Worm (Caenorhabditis elegans) whole organism, L1 larva: Measurements from ENCODE around the gene tra-4.

Experiments used
- ceh-82 ChIP-seq, 3 experiments: fragments of 150-350 bp in 1 of 3; sonication (generic microtip) in 2 of 3; optimal IDR thresholded peaks; 2 replicates each; lab custom pipeline; 2014 to 2017; ENCODE audit warnings: missing biosample characterization in 3 of 3, missing genetic modification characterization in 3 of 3
- dpl-1 ChIP-seq, 3 experiments: fragments of 150-350 bp in 2 of 3; sonication (generic microtip) in 1 of 3; optimal IDR thresholded peaks; 2 replicates each; lab custom pipeline; 2014 to 2017; ENCODE audit warnings: missing biosample characterization in 3 of 3, missing genetic modification characterization in 3 of 3, missing genetic modification reagents in 3 of 3
- lsy-2 ChIP-seq, 2 experiments: fragments of 150-350 bp; optimal IDR thresholded peaks; 2 replicates each; lab custom pipeline; 2014; ENCODE audit warnings: missing biosample characterization in 2 of 2, missing genetic modification characterization in 2 of 2
- skn-1 ChIP-seq: fragments of 150-350 bp; optimal IDR thresholded peaks from 2 replicates; lab custom pipeline; 2014; ENCODE audit warnings: missing biosample characterization, missing genetic modification characterization
- ztf-11 ChIP-seq, 2 experiments: sonication (generic microtip); optimal IDR thresholded peaks; 2 replicates each; lab custom pipeline; 2016 to 2017; ENCODE audit warnings: missing genetic modification characterization in 2 of 2, missing biosample characterization in 1 of 2, missing compliant biosample characterization in 1 of 2

DNA sequence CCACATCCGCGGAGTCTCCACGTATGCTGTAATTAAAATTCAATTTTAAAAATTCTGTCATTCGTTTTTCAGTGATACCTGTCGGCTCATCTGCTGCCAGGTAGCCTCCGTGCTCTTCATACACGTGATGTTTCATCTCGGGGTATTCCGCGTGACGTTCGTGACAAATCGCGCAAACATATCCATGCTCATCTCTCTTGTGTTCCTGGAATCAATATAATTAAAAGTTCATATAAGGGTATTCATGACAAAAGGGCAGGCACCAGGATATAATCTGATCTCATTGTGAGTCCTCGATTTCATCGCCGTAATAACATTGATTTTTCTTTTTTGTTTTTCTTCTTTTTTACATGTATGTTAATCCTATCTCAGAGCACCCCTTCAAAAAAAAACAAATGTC lies 3.4 kb downstream of the tra-4 start:
- TF ChIP-seq ceh-82 (tag; optimal IDR thresholded peaks at IDR 0.05; lab: Kevin White, UChicago) (no peak), ztf-11 (tag; optimal IDR thresholded peaks at IDR 0.05; lab: Kevin White, UChicago) (no peak), lsy-2 (tag; optimal IDR thresholded peaks at IDR 0.05; lab: Kevin White, UChicago) (no peak), skn-1 (no peak), dpl-1 (GFP tag; optimal IDR thresholded peaks at IDR 0.05; lab: Kevin White, UChicago) (no peak)
